Worm (Caenorhabditis elegans): Measurements from ENCODE around the gene pax-2.

DNA sequence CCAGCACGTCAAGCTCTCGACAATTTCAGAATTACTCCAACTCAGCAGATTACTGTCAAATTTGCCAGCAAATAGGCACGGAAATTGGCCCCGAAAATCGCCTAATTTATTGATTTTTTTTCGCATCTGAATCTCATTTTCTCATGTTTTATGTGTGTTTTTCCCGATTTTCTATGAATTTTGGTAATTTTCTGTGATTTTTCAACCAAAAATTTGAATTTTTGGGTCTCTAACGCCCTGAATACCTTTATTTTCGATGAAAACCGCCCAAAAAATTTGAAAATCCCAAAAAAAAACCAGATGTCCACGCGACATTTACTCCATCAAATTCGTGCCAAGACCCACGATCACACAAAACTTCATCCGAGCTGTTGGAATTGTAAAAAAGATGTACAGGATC is 28.1 kb downstream of the pax-2 start, which contains the start of gene dnj-15:
- no peak for TF ChIP-seq unc-62 (GFP tag; optimal IDR thresholded peaks at IDR 0.05 in 1 of 2)
- no peak for TF ChIP-seq unc-62 (tag; optimal IDR thresholded peaks at IDR 0.05)
- no peak for TF ChIP-seq R02D3.7 (tag; optimal IDR thresholded peaks at IDR 0.05)
- TF ChIP-seq F26F4.8 (GFP tag; conservative IDR thresholded peaks at IDR 0.05) = no peak
- TF ChIP-seq nhr-10 (tag; optimal IDR thresholded peaks at IDR 0.05) = no peak
- TF ChIP-seq pqm-1 (tag; optimal IDR thresholded peaks at IDR 0.05) = no peak
- no peak for TF ChIP-seq mdt-29 (GFP tag; IDR thresholded peaks at IDR 0.05)
- TF ChIP-seq pha-4 (GFP tag; IDR thresholded peaks at IDR 0.05) = no peak
- no peak for TF ChIP-seq pha-4 (tag; optimal IDR thresholded peaks at IDR 0.05)
- TF ChIP-seq snpc-4 (tag; optimal IDR thresholded peaks at IDR 0.05) = no peak
- TF ChIP-seq F44E2.7 (GFP tag; IDR thresholded peaks at IDR 0.05) = no peak

All from whole organism, L4 larva.